Worm (Caenorhabditis elegans) whole organism, dauer: ENCODE results near the gene nadk-2.

Experiments used
- unc-62 ChIP-seq: sonication (generic microtip); optimal IDR thresholded peaks from 2 replicates; lab custom pipeline; 2017; ENCODE audit warnings: missing biosample characterization, missing genetic modification reagents, missing genetic modification characterization

nadk-2 gene

ce11 chrII:12089616-12090215 is 40.3 kb downstream of the nadk-2 start:
- TF ChIP-seq unc-62 (GFP tag; lab: Kevin White, UChicago) = no peak

DNA sequence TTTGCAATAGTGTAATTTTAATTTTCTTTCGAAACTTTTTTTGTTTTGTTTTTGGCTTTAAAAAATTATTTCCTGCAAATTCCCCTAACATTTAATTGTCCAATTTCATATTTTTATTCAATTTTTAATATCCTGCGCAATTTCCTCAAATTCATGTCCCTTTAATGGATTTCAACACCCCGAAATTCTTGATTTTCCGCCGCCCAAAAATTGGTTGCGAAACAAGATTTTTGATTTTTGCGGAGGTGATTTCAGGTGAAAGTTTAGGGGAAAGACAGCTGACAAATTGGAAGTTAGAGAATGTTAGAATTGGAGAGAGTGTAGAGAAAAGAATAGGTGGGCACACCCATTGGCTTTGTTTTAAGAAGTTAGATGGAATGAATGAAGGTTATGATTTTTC is 45.6 kb downstream of the nadk-2 start:
- TF ChIP-seq unc-62 (GFP tag; lab: Kevin White, UChicago) = no peak

- TF ChIP-seq unc-62 (GFP tag; lab: Kevin White, UChicago) = no peak
These were observed 49.3 kb downstream of the nadk-2 start for ce11 chrII:12098716-12099115.

DNA sequence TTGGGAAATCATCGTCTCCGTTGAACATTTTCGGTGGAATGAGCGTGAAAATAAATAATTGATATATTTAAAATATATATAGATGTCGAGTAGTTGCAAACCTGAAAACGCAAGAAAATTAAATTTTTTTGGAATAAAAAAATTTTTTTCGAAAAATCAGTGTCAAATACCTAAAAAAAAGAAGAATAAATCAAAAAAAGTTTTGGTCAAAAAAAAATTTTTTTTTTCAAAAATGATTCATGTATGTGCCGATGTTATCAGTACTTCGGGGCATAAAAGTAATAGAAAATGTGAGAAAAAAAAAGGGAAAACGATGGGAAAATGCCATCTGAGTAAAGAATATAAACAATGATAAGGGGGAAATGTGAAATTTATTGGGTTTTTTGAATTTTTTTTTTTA is 50.5 kb downstream of the nadk-2 start, which contains the start of gene Y17G7B.17:
Gene Y17G7B.17 (minus strand): TSS at position 101 of the 400 bp plus-strand sequence.
- no peak for TF ChIP-seq unc-62 (GFP tag; lab: Kevin White, UChicago)

DNA sequence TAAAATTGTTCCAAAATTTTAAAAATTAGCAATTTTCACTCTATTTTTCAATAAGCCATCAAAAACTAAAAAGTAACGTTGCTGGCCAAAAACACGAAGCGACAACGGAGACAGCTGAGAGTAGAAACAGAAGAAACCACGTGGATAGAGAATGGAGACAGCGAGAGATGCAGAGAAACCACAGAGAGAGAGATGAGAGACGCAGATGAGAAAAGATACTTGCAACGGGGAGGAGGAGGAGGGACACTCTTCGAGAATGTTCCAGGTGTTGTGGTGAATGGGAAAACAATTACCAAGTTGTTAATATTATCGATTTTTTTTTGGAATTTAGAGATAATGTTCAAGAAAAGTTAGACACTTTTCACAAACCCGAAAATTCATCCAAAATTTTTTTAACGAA is 53.0 kb downstream of the nadk-2 start:
- no peak for TF ChIP-seq unc-62 (GFP tag; lab: Kevin White, UChicago)

- TF ChIP-seq unc-62 (GFP tag; lab: Kevin White, UChicago) = no peak
These were observed 58.5 kb downstream of the nadk-2 start, which contains the start of gene Y17G7B.18 for ce11 chrII:12107840-12108239. Gene Y17G7B.18, minus strand, starts transcription at chrII:12107857.

DNA sequence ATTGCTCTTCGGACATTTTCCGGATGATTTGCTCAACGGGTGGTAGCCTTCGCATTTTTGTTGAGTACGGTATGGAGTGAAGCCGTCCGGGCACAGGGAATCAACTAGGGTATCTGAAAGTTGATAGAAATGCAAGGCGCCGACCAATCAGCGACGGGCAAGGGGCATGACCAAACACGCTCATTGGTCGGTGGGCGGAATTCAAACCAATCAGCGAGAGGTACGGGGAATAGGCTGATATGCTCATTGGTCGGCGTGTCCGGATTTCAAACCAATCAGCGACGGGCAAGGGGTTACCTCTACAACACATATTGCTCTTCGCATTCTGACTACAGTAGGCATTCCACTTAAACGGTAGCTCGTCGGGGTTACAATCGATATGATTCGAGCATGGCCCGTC is 59.5 kb downstream of the nadk-2 start:
- TF ChIP-seq unc-62 (GFP tag; lab: Kevin White, UChicago) = no peak
